Worm (Caenorhabditis elegans) whole organism, late embryonic: ENCODE measurements around the gene ndub-11.

ENCODE experiments used
- ahr-1 ChIP-seq: sonication (generic microtip); optimal IDR thresholded peaks from 2 replicates; lab custom pipeline; 2016; ENCODE audit warnings: missing genetic modification characterization, missing compliant biosample characterization
- hlh-6 ChIP-seq: sonication (generic microtip); optimal IDR thresholded peaks from 2 replicates; lab custom pipeline; 2016; ENCODE audit warnings: missing genotype, missing genetic modification characterization, missing compliant biosample characterization
- nhr-11 ChIP-seq: fragments of 150-350 bp; optimal IDR thresholded peaks from 2 replicates; lab custom pipeline; 2014; ENCODE audit warnings: missing biosample characterization, missing genetic modification characterization
- pqm-1 ChIP-seq: sonication (generic microtip); optimal IDR thresholded peaks from 2 replicates; lab custom pipeline; 2016; ENCODE audit warnings: missing genetic modification characterization, missing compliant biosample characterization
- sdc-2 ChIP-seq: sonication (generic microtip); optimal IDR thresholded peaks from 2 replicates; lab custom pipeline; 2016; ENCODE audit warnings: missing genotype, missing genetic modification characterization, missing compliant biosample characterization

DNA sequence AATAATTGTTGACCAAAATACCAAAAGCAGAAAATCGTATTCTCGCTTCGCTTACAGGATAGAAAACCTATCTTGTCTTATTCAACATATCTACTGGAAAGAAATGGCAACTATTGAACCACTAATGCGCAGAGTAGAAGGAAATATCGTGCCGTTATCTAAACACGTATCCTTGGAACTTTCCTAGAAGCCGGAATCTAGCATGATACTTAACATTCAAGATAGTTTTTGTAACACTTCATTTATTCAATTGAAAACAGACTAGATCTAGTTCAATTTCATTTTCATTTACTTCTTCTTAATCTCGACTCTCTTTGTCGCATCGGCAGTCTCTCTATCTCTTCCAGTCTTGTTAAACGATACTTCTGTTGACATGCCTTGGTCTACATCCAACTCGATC is 24.9 kb upstream of the ndub-11 start:
- TF ChIP-seq sdc-2 (no peak), hlh-6 (tag; lab: Kevin White, UChicago) (no peak), pqm-1 (tag; lab: Kevin White, UChicago) (no peak), nhr-11 (tag; lab: Kevin White, UChicago) (no peak), ahr-1 (no peak)
